Worm (Caenorhabditis elegans) whole organism, L4 larva: ENCODE data around the gene R144.12.

ENCODE experiments used
- Y5F2A.4 ChIP-seq: fragments of 200-800 bp; sonication (Bioruptor generic); optimal IDR thresholded peaks from 2 replicates; lab custom pipeline; 2018; ENCODE audit warnings: mild to moderate bottlenecking, missing genetic modification characterization, missing compliant biosample characterization
- ZK546.5 ChIP-seq, 2 experiments: sonication (generic microtip); optimal IDR thresholded peaks; 2 replicates each; lab custom pipeline; 2017; ENCODE audit warnings: missing biosample characterization in 2 of 2, missing genetic modification characterization in 2 of 2
- aha-1 ChIP-seq: fragments of 150-350 bp; peaks from one replicate; lab custom pipeline; 2014; ENCODE audit warnings: missing biosample characterization, missing genetic modification characterization
- daf-12 ChIP-seq: fragments of 150-350 bp; optimal IDR thresholded peaks from 2 replicates; lab custom pipeline; 2014; ENCODE audit warnings: missing biosample characterization, missing genetic modification reagents, missing genetic modification characterization
- lin-13 ChIP-seq: fragments of 150-350 bp; optimal IDR thresholded peaks from 2 replicates; lab custom pipeline; 2014; ENCODE audit warnings: missing biosample characterization, missing genetic modification reagents, missing genetic modification characterization
- madf-5 ChIP-seq, 2 experiments: fragments of 200-800 bp; sonication (Bioruptor generic); IDR thresholded peaks; 2 replicates each; pipeline ENCODE4 v1.3.6; 2022; ENCODE audit warnings: missing compliant biosample characterization in 2 of 2, missing genetic modification characterization in 2 of 2
- madf-9 ChIP-seq: fragments of 200-800 bp; sonication (Bioruptor generic); conservative IDR thresholded peaks from 2 replicates; pipeline ENCODE4 v1.3.6; 2022; ENCODE audit warnings: missing genetic modification reagents, missing genetic modification characterization, missing compliant biosample characterization
- nhr-25 ChIP-seq: sonication (generic microtip); optimal IDR thresholded peaks from 2 replicates; lab custom pipeline; 2017; ENCODE audit warnings: missing genetic modification characterization, mild to moderate bottlenecking, missing compliant biosample characterization, antibody characterized with exemption, moderate library complexity, borderline replicate concordance; ENCODE audit not compliant: insufficient read depth
- nhr-48 ChIP-seq: sonication (generic microtip); optimal IDR thresholded peaks from 2 replicates; lab custom pipeline; 2016; ENCODE audit warnings: mild to moderate bottlenecking, missing genetic modification characterization, missing compliant biosample characterization
- pha-4 ChIP-seq, 2 experiments: fragments of 150-350 bp in 1 of 2; fragments of 200-800 bp in 1 of 2; sonication (Bioruptor generic) in 1 of 2; IDR thresholded peaks in 1 of 2; optimal IDR thresholded peaks in 1 of 2; 2 replicates each; pipeline versions ENCODE4 v1.3.6 to Lab custom; 2014 to 2022; ENCODE audit warnings: missing genetic modification characterization in 2 of 2, missing genetic modification reagents in 2 of 2, missing biosample characterization in 1 of 2, missing compliant biosample characterization in 1 of 2
- skn-1 ChIP-seq: fragments of 150-350 bp; optimal IDR thresholded peaks from 2 replicates; lab custom pipeline; 2014; ENCODE audit warnings: missing biosample characterization, missing genetic modification characterization
- ztf-7 ChIP-seq: fragments of 150-350 bp; optimal IDR thresholded peaks from 2 replicates; lab custom pipeline; 2014; ENCODE audit warnings: missing biosample characterization, missing genetic modification characterization

ce11 chrIII:4987666-4988065, 19.1 kb downstream of the R144.12 start:
- TF ChIP-seq Y5F2A.4 (GFP tag; lab: Kevin White, UChicago), result no peak
- no peak for TF ChIP-seq nhr-25 (tag; lab: Kevin White, UChicago)
- no peak for TF ChIP-seq lin-13 (GFP tag; lab: Kevin White, UChicago)
- TF ChIP-seq nhr-48, result no peak
- no peak for TF ChIP-seq aha-1 (tag; lab: Kevin White, UChicago)
- TF ChIP-seq ztf-7 (tag; lab: Kevin White, UChicago), result no peak
- no peak for TF ChIP-seq ZK546.5 (tag; optimal IDR thresholded peaks at IDR 0.05; lab: Kevin White, UChicago)
- TF ChIP-seq daf-12 (tag; lab: Kevin White, UChicago), result no peak
- no peak for TF ChIP-seq madf-9 (GFP tag; lab: Robert Waterston, UW)
- TF ChIP-seq pha-4 (GFP tag; IDR thresholded peaks at IDR 0.05; lab: Robert Waterston, UW), result no peak
- TF ChIP-seq pha-4 (tag; optimal IDR thresholded peaks at IDR 0.05; lab: Kevin White, UChicago), result no peak
- no peak for TF ChIP-seq skn-1 (tag; lab: Kevin White, UChicago)
- no peak for TF ChIP-seq madf-5 (GFP tag; IDR thresholded peaks at IDR 0.05; lab: Robert Waterston, UW)
